Fruit fly (Drosophila melanogaster) whole organism, embryonic: Measurements from ENCODE around the gene CG7156.
A peak's percentile ranks its signal among the peaks of the same experiment; 100 is the strongest.

Experiments
- Awh ChIP-seq: fragments of 200-800 bp; sonication (Bioruptor generic); IDR thresholded peaks from 2 replicates; pipeline ENCODE4, ENCODE4 v1.3.6; 2022; ENCODE audit warnings: missing biosample characterization, missing genetic modification characterization
- B-H1 ChIP-seq: fragments of 200-800 bp; sonication (Bioruptor generic); IDR thresholded peaks from 3 replicates; pipeline ENCODE4 v1.3.6; 2022; ENCODE audit warnings: missing biosample characterization, missing genetic modification characterization
- BtbVII ChIP-seq: fragments of 200-800 bp; sonication (Bioruptor generic); optimal IDR thresholded peaks from 3 replicates; lab custom pipeline; 2017; ENCODE audit warnings: missing biosample characterization, mild to moderate bottlenecking, missing genetic modification characterization
- CG1024 ChIP-seq: fragments of 200-800 bp; sonication (Bioruptor generic); IDR thresholded peaks from 2 replicates; pipeline ENCODE4 v1.3.6; 2022; ENCODE audit warnings: missing biosample characterization, missing genetic modification characterization
- CG10654 ChIP-seq: fragments of 200-800 bp; sonication (Bioruptor generic); optimal IDR thresholded peaks from 2 replicates; lab custom pipeline; 2016; ENCODE audit warnings: missing biosample characterization, missing genetic modification characterization
- CG10959 ChIP-seq: fragments of 200-800 bp; sonication (Bioruptor generic); IDR thresholded peaks from 2 replicates; pipeline ENCODE4 v1.3.6; 2022; ENCODE audit warnings: missing biosample characterization, missing genetic modification characterization
- CG11093 ChIP-seq: fragments of 200-800 bp; sonication (Bioruptor generic); IDR thresholded peaks from 3 replicates; pipeline ENCODE4 v1.3.6; 2022; ENCODE audit warnings: missing biosample characterization, missing genetic modification characterization
- CG1233 ChIP-seq: fragments of 200-800 bp; sonication (Bioruptor generic); optimal IDR thresholded peaks from 4 replicates; lab custom pipeline; 2018; ENCODE audit warnings: missing biosample characterization, mild to moderate bottlenecking, missing genetic modification characterization
- CG13123 ChIP-seq: fragments of 200-800 bp; sonication (Bioruptor generic); optimal IDR thresholded peaks from 2 replicates; lab custom pipeline; 2016; ENCODE audit warnings: missing biosample characterization, missing genetic modification characterization
- CG13287 ChIP-seq: fragments of 200-800 bp; sonication (Bioruptor generic); IDR thresholded peaks from 2 replicates; pipeline ENCODE4 v1.3.6; 2022; ENCODE audit warnings: missing biosample characterization, missing genetic modification characterization; ENCODE audit not compliant: partially characterized antibody
- CG13624 ChIP-seq: fragments of 200-800 bp; sonication (Bioruptor generic); optimal IDR thresholded peaks from 2 replicates; lab custom pipeline; 2016; ENCODE audit warnings: missing biosample characterization, missing genetic modification characterization
- CG15073 ChIP-seq: fragments of 200-800 bp; sonication (Bioruptor generic); optimal IDR thresholded peaks from 2 replicates; lab custom pipeline; 2016; ENCODE audit warnings: missing biosample characterization, missing genetic modification characterization
- CG15696 ChIP-seq: fragments of 200-800 bp; sonication (Bioruptor generic); optimal IDR thresholded peaks from 2 replicates; lab custom pipeline; 2019; ENCODE audit warnings: missing biosample characterization, mild to moderate bottlenecking, missing genetic modification characterization, moderate library complexity
- CG16779 ChIP-seq: fragments of 200-800 bp; sonication (Bioruptor generic); IDR thresholded peaks from 2 replicates; pipeline ENCODE4 v1.3.6; 2022; ENCODE audit warnings: missing biosample characterization, missing genetic modification characterization
- CG17829 ChIP-seq: fragments of 200-800 bp; optimal IDR thresholded peaks from 2 replicates; lab custom pipeline; 2019; ENCODE audit warnings: missing biosample characterization, mild to moderate bottlenecking, missing genetic modification characterization, moderate library complexity
- CG18011 ChIP-seq: fragments of 200-800 bp; sonication (Bioruptor generic); optimal IDR thresholded peaks from 2 replicates; lab custom pipeline; 2017; ENCODE audit warnings: missing biosample characterization, missing genetic modification characterization, mild to moderate bottlenecking, moderate library complexity, missing genotype
- CG18764 ChIP-seq: fragments of 200-800 bp; sonication (Bioruptor generic); optimal IDR thresholded peaks from 3 replicates; lab custom pipeline; 2016; ENCODE audit warnings: missing biosample characterization, missing genetic modification characterization
- CG3281 ChIP-seq: fragments of 200-800 bp; sonication (Bioruptor generic); optimal IDR thresholded peaks from 3 replicates; lab custom pipeline; 2017; ENCODE audit warnings: missing biosample characterization, mild to moderate bottlenecking, missing genetic modification characterization
- CG34224 ChIP-seq: fragments of 200-800 bp; sonication (Bioruptor generic); IDR thresholded peaks from 3 replicates; pipeline ENCODE4 v1.3.6; 2022; ENCODE audit warnings: missing biosample characterization, missing genetic modification characterization; ENCODE audit not compliant: partially characterized antibody
- CG3995 ChIP-seq: fragments of 200-800 bp; sonication (Bioruptor generic); optimal IDR thresholded peaks from 3 replicates; lab custom pipeline; 2016; ENCODE audit warnings: missing biosample characterization, missing genetic modification characterization
- CG43689 ChIP-seq: fragments of 200-800 bp; sonication (Bioruptor generic); IDR thresholded peaks from 2 replicates; pipeline ENCODE4 v1.3.6; 2022; ENCODE audit warnings: missing biosample characterization, missing genetic modification characterization
- CG4820 ChIP-seq: fragments of 200-800 bp; sonication (Bioruptor generic); optimal IDR thresholded peaks from 3 replicates; lab custom pipeline; 2016; ENCODE audit warnings: missing biosample characterization, missing genetic modification characterization
- CG8944 ChIP-seq: fragments of 200-800 bp; sonication (Bioruptor generic); optimal IDR thresholded peaks from 3 replicates; lab custom pipeline; 2016; ENCODE audit warnings: missing biosample characterization, missing genetic modification characterization
- D19B ChIP-seq: fragments of 200-800 bp; sonication (Bioruptor generic); optimal IDR thresholded peaks from 2 replicates; lab custom pipeline; 2017; ENCODE audit warnings: missing biosample characterization, mild to moderate bottlenecking, missing genetic modification characterization
- Dp ChIP-seq: fragments of 200-800 bp; sonication (Bioruptor generic); optimal IDR thresholded peaks from 2 replicates; lab custom pipeline; 2018; ENCODE audit warnings: missing biosample characterization, mild to moderate bottlenecking, missing genetic modification characterization, moderate library complexity
- Elba2 ChIP-seq: fragments of 200-800 bp; sonication (Bioruptor generic); optimal IDR thresholded peaks from 3 replicates; lab custom pipeline; 2016; ENCODE audit warnings: missing biosample characterization, missing genetic modification characterization
- HHEX ChIP-seq: fragments of 200-800 bp; sonication (Bioruptor generic); optimal IDR thresholded peaks from 3 replicates; lab custom pipeline; 2017; ENCODE audit warnings: missing biosample characterization, mild to moderate bottlenecking, missing genetic modification characterization, missing genetic modification reagents
- HLH54F ChIP-seq: fragments of 200-800 bp; sonication (Bioruptor generic); optimal IDR thresholded peaks from 3 replicates; lab custom pipeline; 2016; ENCODE audit warnings: missing biosample characterization, missing genetic modification characterization
- HmgZ ChIP-seq: fragments of 200-800 bp; sonication (Bioruptor generic); optimal IDR thresholded peaks from 2 replicates; lab custom pipeline; 2018; ENCODE audit warnings: missing biosample characterization, mild to moderate bottlenecking, missing genetic modification characterization
- Hmx ChIP-seq: fragments of 200-800 bp; sonication (Bioruptor generic); optimal IDR thresholded peaks from 2 replicates; lab custom pipeline; 2016; ENCODE audit warnings: missing biosample characterization, missing genetic modification characterization
- Hsf ChIP-seq: fragments of 200-800 bp; sonication (Bioruptor generic); optimal IDR thresholded peaks from 3 replicates; lab custom pipeline; 2016; ENCODE audit warnings: missing biosample characterization, missing genetic modification characterization
- Rx ChIP-seq: fragments of 200-800 bp; sonication (Bioruptor generic); IDR thresholded peaks from 2 replicates; pipeline ENCODE4 v1.3.6; 2022; ENCODE audit warnings: missing biosample characterization, missing genetic modification characterization
- Side ChIP-seq: fragments of 200-800 bp; sonication (Bioruptor generic); optimal IDR thresholded peaks from 2 replicates; lab custom pipeline; 2016; ENCODE audit warnings: missing biosample characterization, missing genetic modification characterization
- Sry-δ ChIP-seq: fragments of 200-800 bp; sonication (Bioruptor generic); optimal IDR thresholded peaks from 2 replicates; lab custom pipeline; 2016; ENCODE audit warnings: missing biosample characterization, missing genetic modification characterization
- Trl ChIP-seq, 3 experiments: fragments of >200 bp in 2 of 3; fragments of 200-800 bp in 1 of 3; sonication (Bioruptor generic) in 1 of 3; optimal IDR thresholded peaks; 2 replicates in 1 of 3; 3 replicates in 2 of 3; lab custom pipeline; 2016 to 2017; ENCODE audit warnings: missing biosample characterization in 1 of 3, missing genetic modification characterization in 1 of 3
- ato ChIP-seq: fragments of 200-800 bp; sonication (Bioruptor generic); IDR thresholded peaks from 2 replicates; pipeline ENCODE4 v1.3.6; 2022; ENCODE audit warnings: missing biosample characterization, missing genetic modification characterization; ENCODE audit not compliant: partially characterized antibody
- cg ChIP-seq: fragments of 200-800 bp; sonication (Bioruptor generic); optimal IDR thresholded peaks from 3 replicates; lab custom pipeline; 2019; ENCODE audit warnings: missing biosample characterization, mild to moderate bottlenecking, missing genetic modification characterization, moderate library complexity
- crol ChIP-seq: fragments of 200-800 bp; sonication (Bioruptor generic); IDR thresholded peaks from 2 replicates; pipeline ENCODE4 v1.3.6; 2022; ENCODE audit warnings: missing biosample characterization, missing genetic modification characterization
- dimm ChIP-seq: fragments of 200-800 bp; sonication (Bioruptor generic); IDR thresholded peaks from 2 replicates; pipeline ENCODE4 v1.3.6; 2022; ENCODE audit warnings: missing biosample characterization, missing genetic modification characterization
- h ChIP-seq: fragments of >200 bp; optimal IDR thresholded peaks from 2 replicates; lab custom pipeline; 2017
- inv ChIP-seq: fragments of 200-800 bp; sonication (Bioruptor generic); IDR thresholded peaks from 2 replicates; pipeline ENCODE4 v1.3.6; 2022; ENCODE audit warnings: missing biosample characterization, missing genetic modification characterization; ENCODE audit not compliant: partially characterized antibody
- psq ChIP-seq: fragments of 200-800 bp; sonication (Bioruptor generic); optimal IDR thresholded peaks from 2 replicates; lab custom pipeline; 2017; ENCODE audit warnings: missing biosample characterization, missing genetic modification characterization
- pum ChIP-seq: fragments of 200-800 bp; sonication (Bioruptor generic); optimal IDR thresholded peaks from 2 replicates; lab custom pipeline; 2016; ENCODE audit warnings: missing biosample characterization, missing genetic modification characterization
- pzg ChIP-seq: fragments of 200-800 bp; sonication (Bioruptor generic); optimal IDR thresholded peaks from 3 replicates; lab custom pipeline; 2018; ENCODE audit warnings: missing biosample characterization, mild to moderate bottlenecking, missing genetic modification characterization, moderate library complexity
- repo ChIP-seq: fragments of 200-800 bp; sonication (Bioruptor generic); optimal IDR thresholded peaks from 2 replicates; lab custom pipeline; 2016; ENCODE audit warnings: missing biosample characterization, missing genetic modification characterization
- scrt ChIP-seq: fragments of 200-800 bp; sonication (Bioruptor generic); optimal IDR thresholded peaks from 2 replicates; lab custom pipeline; 2018; ENCODE audit warnings: missing biosample characterization, mild to moderate bottlenecking, missing genetic modification characterization, moderate library complexity
- sna ChIP-seq: fragments of 200-800 bp; sonication (Bioruptor generic); IDR thresholded peaks from 2 replicates; pipeline ENCODE4 v1.3.6; 2022; ENCODE audit warnings: missing biosample characterization, missing genetic modification characterization; ENCODE audit not compliant: partially characterized antibody
- sr ChIP-seq: fragments of 200-800 bp; sonication (Bioruptor generic); IDR thresholded peaks from 3 replicates; pipeline ENCODE4 v1.3.6; 2022; ENCODE audit warnings: missing biosample characterization, missing genetic modification characterization
- tap ChIP-seq: fragments of 200-800 bp; optimal IDR thresholded peaks from 3 replicates; lab custom pipeline; 2019; ENCODE audit warnings: missing biosample characterization, mild to moderate bottlenecking, missing genetic modification characterization, moderate library complexity
- unpg ChIP-seq: fragments of 200-800 bp; sonication (Bioruptor generic); optimal IDR thresholded peaks from 3 replicates; lab custom pipeline; 2018; ENCODE audit warnings: missing biosample characterization, mild to moderate bottlenecking, missing genetic modification characterization, moderate library complexity

Gene CG7156

DNA sequence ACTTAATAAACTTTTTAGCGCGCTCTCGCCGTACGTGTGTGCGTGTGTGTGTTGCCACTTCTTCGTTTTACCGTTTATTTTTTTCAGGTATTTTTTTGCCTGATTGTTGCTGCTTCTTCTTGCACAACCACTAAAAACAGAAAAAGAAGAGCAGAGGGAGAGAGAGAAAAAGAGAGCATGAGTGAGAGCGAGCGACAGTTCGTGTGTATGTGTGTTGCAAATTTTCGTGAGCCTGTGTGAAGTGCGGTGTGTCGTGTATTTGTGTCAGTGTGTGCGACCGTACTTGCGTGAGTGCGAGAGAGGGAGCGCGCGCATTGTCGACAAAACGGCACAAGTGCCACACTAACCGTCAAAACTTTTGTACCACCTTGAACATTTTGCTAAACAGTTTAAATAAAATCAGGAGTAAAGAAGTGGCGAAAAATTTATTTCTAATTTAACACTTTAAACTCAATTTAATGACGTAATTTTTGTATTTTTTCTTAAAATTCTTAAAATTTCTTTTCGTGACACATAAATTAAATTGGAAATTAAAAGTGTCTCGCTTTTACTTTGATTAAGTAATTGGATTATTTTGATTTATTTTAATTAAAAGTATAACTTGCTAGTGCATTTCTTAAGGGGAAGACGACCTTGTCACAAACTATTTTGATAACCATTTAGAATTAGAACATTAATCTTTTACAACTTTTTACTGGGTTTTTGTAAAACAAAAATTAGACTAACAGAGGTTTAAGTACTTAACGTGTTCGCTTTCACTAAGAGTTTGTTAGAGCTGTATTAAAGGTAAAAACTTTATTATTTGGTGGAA, 44.8 kb downstream of the CG7156 start (continued):
- no peak for TF ChIP-seq CG13287 (GFP tag; lab: Robert Waterston, UW)
- no peak for TF ChIP-seq CG16779 (GFP tag; lab: Robert Waterston, UW)
- TF ChIP-seq CG3995 (GFP tag; lab: Kevin White, UChicago), result no peak
- TF ChIP-seq CG11093 (GFP tag; lab: Robert Waterston, UW), result peak; percentile 37; the same call in 2 of the 3 replicates
- no peak for TF ChIP-seq h
- no peak for TF ChIP-seq Sry-δ
- no peak for TF ChIP-seq sr (GFP tag; lab: Robert Waterston, UW)
- peak; percentile 50 for TF ChIP-seq HHEX (GFP tag; lab: Kevin White, UChicago)
- TF ChIP-seq B-H1 (GFP tag; lab: Robert Waterston, UW), result no peak
- TF ChIP-seq dimm (GFP tag; lab: Robert Waterston, UW), result no peak
- no peak for TF ChIP-seq CG43689
- no peak for TF ChIP-seq CG1024 (GFP tag; lab: Robert Waterston, UW)
- no peak for TF ChIP-seq CG15696 (tag; lab: Kevin White, UChicago)
- peak; percentile 70 for TF ChIP-seq Hsf
- peak; percentile 99 for TF ChIP-seq cg
- TF ChIP-seq tap (tag; lab: Kevin White, UChicago), result no peak
- no peak for TF ChIP-seq ato (GFP tag; lab: Robert Waterston, UW)
- no peak for TF ChIP-seq BtbVII (GFP tag; lab: Kevin White, UChicago)
- no peak for TF ChIP-seq sna
- TF ChIP-seq CG10654 (GFP tag; lab: Kevin White, UChicago), result no peak
- TF ChIP-seq Trl (optimal IDR thresholded peaks at IDR 0.05; lab: Kevin White, UChicago), result peak; percentile 97 to 99
- peak; percentile 42 for TF ChIP-seq Trl (GFP tag; optimal IDR thresholded peaks at IDR 0.05; lab: Kevin White, UChicago)
- TF ChIP-seq Side (GFP tag; lab: Kevin White, UChicago), result no peak
- no peak for TF ChIP-seq HLH54F (GFP tag; lab: Kevin White, UChicago)
- no peak for TF ChIP-seq repo
- no peak for TF ChIP-seq inv
- no peak for TF ChIP-seq CG13123 (GFP tag; lab: Kevin White, UChicago)
- peak; percentile 50 for TF ChIP-seq CG17829 (tag; lab: Kevin White, UChicago)
- peak; percentile 31 for TF ChIP-seq Hmx (GFP tag; lab: Kevin White, UChicago)
- TF ChIP-seq CG8944 (GFP tag; lab: Kevin White, UChicago), result no peak
- no peak for TF ChIP-seq CG18011 (GFP tag; lab: Kevin White, UChicago)
- TF ChIP-seq Dp, result peak; percentile 16
- no peak for TF ChIP-seq scrt (GFP tag; lab: Kevin White, UChicago)
- no peak for TF ChIP-seq CG10959
- TF ChIP-seq CG3281 (GFP tag; lab: Kevin White, UChicago), result peak; percentile 57
- no peak for TF ChIP-seq crol (GFP tag; lab: Robert Waterston, UW)
- no peak for TF ChIP-seq CG4820 (GFP tag; lab: Kevin White, UChicago)
- no peak for TF ChIP-seq Awh (GFP tag; lab: Robert Waterston, UW)
- TF ChIP-seq unpg (GFP tag; lab: Kevin White, UChicago), result peak; percentile 58
- peak; percentile 17 for TF ChIP-seq HmgZ
- peak; percentile 31 for TF ChIP-seq psq
- peak; percentile 3 for TF ChIP-seq pzg
- no peak for TF ChIP-seq CG34224 (GFP tag; lab: Robert Waterston, UW)
- no peak for TF ChIP-seq Rx
- peak; percentile 41 for TF ChIP-seq pum
- no peak for TF ChIP-seq Elba2
- no peak for TF ChIP-seq CG15073 (GFP tag; lab: Kevin White, UChicago)
- peak; percentile 37 for TF ChIP-seq D19B
- no peak for TF ChIP-seq CG18764
- TF ChIP-seq CG13624 (GFP tag; lab: Kevin White, UChicago), result no peak
- peak; percentile 73 for TF ChIP-seq CG1233 (GFP tag; lab: Kevin White, UChicago)
